Worm (Caenorhabditis elegans): ENCODE results near the gene clec-208.

The clec-208 gene

ce11 chrV:2126554-2126953 is 28.8 kb downstream of the clec-208 start:
- TF ChIP-seq rec-8 (tag; optimal IDR thresholded peaks at IDR 0.05) = no peak
- no peak for TF ChIP-seq ztf-18 (tag; optimal IDR thresholded peaks at IDR 0.05)
- no peak for TF ChIP-seq bed-1 (GFP tag; IDR thresholded peaks at IDR 0.05)
- no peak for TF ChIP-seq sdz-38 (tag; optimal IDR thresholded peaks at IDR 0.05)
- TF ChIP-seq F39B2.1 (GFP tag; IDR thresholded peaks at IDR 0.05) = no peak
- TF ChIP-seq madf-8 (GFP tag; conservative IDR thresholded peaks at IDR 0.05) = peak; percentile 34
- peak; percentile 25 for TF ChIP-seq efl-1 (GFP tag; optimal IDR thresholded peaks at IDR 0.05)
- TF ChIP-seq lin-40 (tag; optimal IDR thresholded peaks at IDR 0.05) = no peak
- no peak for TF ChIP-seq K12H6.12 (tag; optimal IDR thresholded peaks at IDR 0.05)
- TF ChIP-seq F55B11.4 (tag; optimal IDR thresholded peaks at IDR 0.05; ENCODE audit: borderline replicate concordance, insufficient read depth) = no peak
- TF ChIP-seq aptf-3 (GFP tag; IDR thresholded peaks at IDR 0.05) = no peak
- TF ChIP-seq ztf-28 (GFP tag; IDR thresholded peaks at IDR 0.05) = no peak
- no peak for TF ChIP-seq ZK185.1 (tag; optimal IDR thresholded peaks at IDR 0.05; ENCODE audit: poor library complexity, severe bottlenecking)
- no peak for TF ChIP-seq ceh-100 (GFP tag; IDR thresholded peaks at IDR 0.05)
- TF ChIP-seq tbp1 (GFP tag; optimal IDR thresholded peaks at IDR 0.05) = no peak
- no peak for TF ChIP-seq attf-3 (GFP tag; conservative IDR thresholded peaks at IDR 0.05)
- no peak for TF ChIP-seq ztf-25 (GFP tag; IDR thresholded peaks at IDR 0.05)

- peak; percentile 8 for TF ChIP-seq xnd-1 (tag; optimal IDR thresholded peaks at IDR 0.05)
- 0 out of 2 replicates have a peak, but pooled peaks have one; percentile 58 for TF ChIP-seq aptf-2 (GFP tag; conservative IDR thresholded peaks at IDR 0.05)
- TF ChIP-seq unc-130 (GFP tag; optimal IDR thresholded peaks at IDR 0.05) = peak; percentile 76
- TF ChIP-seq mcd-1 (GFP tag; IDR thresholded peaks at IDR 0.05) = peak; percentile 76
- peak; percentile 47 for TF ChIP-seq ceh-27 (GFP tag; optimal IDR thresholded peaks at IDR 0.05)
- TF ChIP-seq pbrm-1 (GFP tag; IDR thresholded peaks at IDR 0.05) = 0 out of 2 replicates have a peak, but pooled peaks have one; percentile 32
- peak; percentile 73 for TF ChIP-seq dpl-1 (GFP tag; optimal IDR thresholded peaks at IDR 0.05)
- peak; percentile 27 for TF ChIP-seq F33H1.4 (GFP tag; IDR thresholded peaks at IDR 0.05)
- TF ChIP-seq Y95B8A.8 (GFP tag; IDR thresholded peaks at IDR 0.05) = no peak
- TF ChIP-seq cebp-1 (GFP tag; IDR thresholded peaks at IDR 0.05) = no peak
- TF ChIP-seq cebp-1 (tag; optimal IDR thresholded peaks at IDR 0.05) = peak; percentile 24
- TF ChIP-seq lin-40 (tag; optimal IDR thresholded peaks at IDR 0.05) = peak; percentile 61
- peak; percentile 9; the same call in 1 of the 2 replicates for TF ChIP-seq ekl-4 (GFP tag; IDR thresholded peaks at IDR 0.05)
- TF ChIP-seq rcor-1 (GFP tag; IDR thresholded peaks at IDR 0.05) = peak; percentile 46; the same call in 1 of the 2 replicates
- peak; percentile 60 for TF ChIP-seq F22D6.2 (tag; optimal IDR thresholded peaks at IDR 0.05)
- TF ChIP-seq atf-7 (tag; optimal IDR thresholded peaks at IDR 0.05) = no peak
- TF ChIP-seq ztf-22 (GFP tag; optimal IDR thresholded peaks at IDR 0.05) = no peak
- TF ChIP-seq dox-1 (GFP tag; IDR thresholded peaks at IDR 0.05) = peak; percentile 43; the same call in 1 of the 2 replicates
- no peak for TF ChIP-seq C17E4.6 (GFP tag; IDR thresholded peaks at IDR 0.05)
- TF ChIP-seq madf-6 (GFP tag; IDR thresholded peaks at IDR 0.05) = peak; percentile 66
- no peak for TF ChIP-seq C06A6.2 (GFP tag; conservative IDR thresholded peaks at IDR 0.05)
- TF ChIP-seq tbp1 (GFP tag; optimal IDR thresholded peaks at IDR 0.05) = no peak
- TF ChIP-seq ZK185.1 (tag; optimal IDR thresholded peaks at IDR 0.05; ENCODE audit: poor library complexity, severe bottlenecking) = peak; percentile 85
- peak; percentile 49 for TF ChIP-seq efl-1 (GFP tag; optimal IDR thresholded peaks at IDR 0.05)
- TF ChIP-seq let-526 (GFP tag; IDR thresholded peaks at IDR 0.05) = no peak
- TF ChIP-seq lin-35 (GFP tag; optimal IDR thresholded peaks at IDR 0.05) = peak; percentile 10 to 81 (median 34)
- TF ChIP-seq K11D2.4 (GFP tag; IDR thresholded peaks at IDR 0.05) = 0 out of 2 replicates have a peak, but pooled peaks have one; percentile 46
- TF ChIP-seq lsl-1 (GFP tag; optimal IDR thresholded peaks at IDR 0.05) = peak; percentile 7
- TF ChIP-seq lin-54 (GFP tag; optimal IDR thresholded peaks at IDR 0.05) = peak; percentile 79
- no peak for TF ChIP-seq snpc-4 (GFP tag; optimal IDR thresholded peaks at IDR 0.05)
- peak in 3 of 4 experiments; percentile 16 to 28 (median 26) for TF ChIP-seq snpc-4 (tag; optimal IDR thresholded peaks at IDR 0.05)
- peak; percentile 50; the same call in 1 of the 2 replicates for TF ChIP-seq lir-1 (GFP tag; conservative IDR thresholded peaks at IDR 0.05)
- peak; percentile 42 for TF ChIP-seq snpc-1.1 (tag; optimal IDR thresholded peaks at IDR 0.05; ENCODE audit: insufficient read depth)
Measured at ce11 chrV:2126996-2127585, 29.3 kb downstream of the clec-208 start, which contains the start of gene ldp-1. Gene ldp-1, plus strand, starts transcription at chrV:2127535.

Measured in whole organism, young adult.